ENCODE assay signal across 1 fruit fly cellular context in the genomic region with DNA sequence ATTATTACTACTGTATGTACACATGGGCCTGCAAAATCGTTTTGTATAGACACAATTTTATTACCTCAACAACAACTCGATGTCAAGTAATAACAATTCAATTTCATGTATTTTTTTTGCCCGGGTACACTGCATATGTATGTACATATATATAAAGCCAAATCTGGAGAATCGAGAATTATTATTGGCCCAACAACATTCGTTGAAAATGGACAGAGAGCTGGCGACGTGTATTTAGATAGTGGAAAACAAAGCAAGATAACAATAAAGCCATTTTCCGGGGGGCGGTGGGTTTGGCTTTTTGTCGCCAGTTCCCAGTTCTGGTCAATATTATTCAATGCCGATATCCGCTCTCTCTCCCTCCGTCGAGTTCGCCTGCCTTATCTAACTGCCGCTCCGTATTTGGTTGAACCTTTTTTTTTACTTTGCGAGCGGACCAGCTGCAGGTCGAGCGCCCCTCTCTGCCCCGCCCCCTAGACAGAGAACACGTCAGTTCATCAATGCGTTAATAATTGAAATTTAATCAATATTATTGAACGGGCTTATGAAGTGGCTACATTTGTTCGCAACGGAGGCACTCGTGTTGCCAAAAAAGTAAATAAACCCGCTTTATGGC.
TF ChIP-seq lines count a peak whose summit lies in the region.

No protein-coding gene starts in this region.

TF ChIP-seq in whole organism, embryonic, 481 proteins besides CTCF, POLR2A, EP300 and RAD21 (continued from another document):
- TF ChIP-seq salm (tag; optimal IDR thresholded peaks at IDR 0.05; lab: Kevin White, UChicago) = no peak
- TF ChIP-seq hkb (optimal IDR thresholded peaks at IDR 0.05; lab: Kevin White, UChicago) = no peak
- TF ChIP-seq hkb (GFP tag; IDR thresholded peaks at IDR 0.05; lab: Robert Waterston, UW) = 0 out of 2 replicates have a peak, but pooled peaks have one; percentile 10
- TF ChIP-seq lab (GFP tag; optimal IDR thresholded peaks at IDR 0.05; lab: Kevin White, UChicago) = peak; percentile 64
- peak in 1 of 2 experiments; percentile 81 for TF ChIP-seq Pdp1 (GFP tag; optimal IDR thresholded peaks at IDR 0.05; lab: Kevin White, UChicago)
- peak; percentile 24 for TF ChIP-seq CG13894 (tag; optimal IDR thresholded peaks at IDR 0.05; lab: Kevin White, UChicago)
- TF ChIP-seq Dek (tag; optimal IDR thresholded peaks at IDR 0.05; lab: Kevin White, UChicago) = no peak
- no peak for TF ChIP-seq rib (GFP tag; IDR thresholded peaks at IDR 0.05; lab: Robert Waterston, UW)
- TF ChIP-seq CG9215 (GFP tag; IDR thresholded peaks at IDR 0.05; lab: Robert Waterston, UW) = no peak
- no peak for TF ChIP-seq CG3838 (GFP tag; optimal IDR thresholded peaks at IDR 0.05; lab: Kevin White, UChicago)
- TF ChIP-seq CG14441 (GFP tag; IDR thresholded peaks at IDR 0.05; lab: Robert Waterston, UW) = peak; percentile 33; the same call in 1 of the 2 replicates
- TF ChIP-seq Ets97D (GFP tag; optimal IDR thresholded peaks at IDR 0.05; lab: Kevin White, UChicago) = no peak
- TF ChIP-seq Med (GFP tag; lab: Kevin White, UChicago) = peak; percentile 74
- no peak for TF ChIP-seq Ada2b (GFP tag; IDR thresholded peaks at IDR 0.05; lab: Robert Waterston, UW)
- no peak for TF ChIP-seq HHEX (GFP tag; optimal IDR thresholded peaks at IDR 0.05; lab: Kevin White, UChicago)
- TF ChIP-seq CG43689 (GFP tag; IDR thresholded peaks at IDR 0.05; lab: Robert Waterston, UW) = no peak
- TF ChIP-seq esg (GFP tag; conservative IDR thresholded peaks at IDR 0.05; lab: Robert Waterston, UW) = no peak
- TF ChIP-seq ash1 (GFP tag; optimal IDR thresholded peaks at IDR 0.05; lab: Kevin White, UChicago) = no peak
- TF ChIP-seq tap (tag; optimal IDR thresholded peaks at IDR 0.05; lab: Kevin White, UChicago) = no peak
- peak; percentile 96 for TF ChIP-seq mirr (GFP tag; optimal IDR thresholded peaks at IDR 0.05; lab: Kevin White, UChicago)
- TF ChIP-seq sqz (GFP tag; optimal IDR thresholded peaks at IDR 0.05; lab: Kevin White, UChicago) = peak; percentile 65
- no peak for TF ChIP-seq pum (GFP tag; optimal IDR thresholded peaks at IDR 0.05; lab: Kevin White, UChicago)
- TF ChIP-seq CG32532 (GFP tag; IDR thresholded peaks at IDR 0.05; lab: Robert Waterston, UW) = peak; percentile 31; the same call in 1 of the 2 replicates
- TF ChIP-seq Trl (optimal IDR thresholded peaks at IDR 0.05; lab: Kevin White, UChicago) = peak; percentile 21 to 36
- TF ChIP-seq Trl (GFP tag; optimal IDR thresholded peaks at IDR 0.05; lab: Kevin White, UChicago) = no peak
- TF ChIP-seq Tbp (GFP tag; optimal IDR thresholded peaks at IDR 0.05; lab: Kevin White, UChicago) = no peak
- TF ChIP-seq HmgZ (tag; optimal IDR thresholded peaks at IDR 0.05; lab: Kevin White, UChicago) = peak; percentile 53
- peak; percentile 99 for TF ChIP-seq CG8281 (tag; optimal IDR thresholded peaks at IDR 0.05; lab: Kevin White, UChicago)
